Worm (Caenorhabditis elegans) whole organism, L4/young adult: Measurements from ENCODE around the gene mig-21.

Experiments
- W03F9.2 ChIP-seq: fragments of 150-350 bp; optimal IDR thresholded peaks from 2 replicates; lab custom pipeline; 2014; ENCODE audit warnings: missing biosample characterization, missing genetic modification characterization
- dao-5 ChIP-seq: sonication (generic microtip); optimal IDR thresholded peaks from 2 replicates; lab custom pipeline; 2016; ENCODE audit warnings: missing genotype, missing genetic modification characterization, moderate library complexity, missing compliant biosample characterization
- him-1 ChIP-seq: sonication (generic microtip); optimal IDR thresholded peaks from 2 replicates; lab custom pipeline; 2016; ENCODE audit warnings: missing genotype, missing genetic modification reagents, missing genetic modification characterization, missing compliant biosample characterization

ce11 chrIII:5840277-5840676, 37.9 kb downstream of the mig-21 start:
- TF ChIP-seq him-1 (tag; lab: Kevin White, UChicago) (no peak), dao-5 (tag; lab: Kevin White, UChicago) (no peak), W03F9.2 (no peak)
